Fruit fly (Drosophila melanogaster) whole organism, pupa: Measurements from ENCODE around the gene Ubi-p63E.

Experiments used
- CG10348 ChIP-seq: fragments of 200-800 bp; sonication (Bioruptor generic); IDR thresholded peaks from 2 replicates; pipeline ENCODE4 v1.3.6; 2022; ENCODE audit warnings: missing biosample characterization, missing genetic modification characterization
- CG13204 ChIP-seq: fragments of 200-800 bp; sonication (Bioruptor generic); optimal IDR thresholded peaks from 2 replicates; lab custom pipeline; 2018; ENCODE audit warnings: missing biosample characterization, mild to moderate bottlenecking, missing genetic modification characterization, moderate library complexity
- CG15710 ChIP-seq: fragments of 200-800 bp; sonication (Bioruptor generic); optimal IDR thresholded peaks from 2 replicates; lab custom pipeline; 2018; ENCODE audit warnings: missing biosample characterization, mild to moderate bottlenecking, missing genetic modification characterization, moderate library complexity
- CG32121 ChIP-seq: fragments of 200-800 bp; sonication (Bioruptor generic); IDR thresholded peaks from 2 replicates; pipeline ENCODE4 v1.3.6; 2022; ENCODE audit warnings: missing biosample characterization, missing genetic modification characterization
- CG34367 ChIP-seq: fragments of 200-800 bp; sonication (Bioruptor generic); optimal IDR thresholded peaks from 2 replicates; lab custom pipeline; 2018; ENCODE audit warnings: missing biosample characterization, mild to moderate bottlenecking, missing genetic modification characterization
- CG9948 ChIP-seq: fragments of 200-800 bp; sonication (Bioruptor generic); optimal IDR thresholded peaks from 2 replicates; lab custom pipeline; 2018; ENCODE audit warnings: missing biosample characterization, mild to moderate bottlenecking, missing genetic modification characterization, moderate library complexity
- D1 ChIP-seq: fragments of 200-800 bp; sonication (Bioruptor generic); optimal IDR thresholded peaks from 2 replicates; lab custom pipeline; 2018; ENCODE audit warnings: missing biosample characterization, mild to moderate bottlenecking, missing genetic modification characterization, moderate library complexity
- EcR ChIP-seq: fragments of 200-800 bp; sonication (Bioruptor generic); optimal IDR thresholded peaks from 3 replicates; lab custom pipeline; 2019; ENCODE audit warnings: missing biosample characterization, missing genetic modification characterization, mild to moderate bottlenecking, moderate library complexity, missing genetic modification reagents
- Snoo ChIP-seq: fragments of 200-800 bp; sonication (Bioruptor generic); optimal IDR thresholded peaks from 3 replicates; lab custom pipeline; 2017; ENCODE audit warnings: missing biosample characterization, mild to moderate bottlenecking, missing genetic modification characterization, inconsistent platforms
- gl ChIP-seq: fragments of 200-800 bp; sonication (Bioruptor generic); optimal IDR thresholded peaks from 2 replicates; lab custom pipeline; 2018; ENCODE audit warnings: missing biosample characterization, mild to moderate bottlenecking, missing genetic modification characterization

DNA sequence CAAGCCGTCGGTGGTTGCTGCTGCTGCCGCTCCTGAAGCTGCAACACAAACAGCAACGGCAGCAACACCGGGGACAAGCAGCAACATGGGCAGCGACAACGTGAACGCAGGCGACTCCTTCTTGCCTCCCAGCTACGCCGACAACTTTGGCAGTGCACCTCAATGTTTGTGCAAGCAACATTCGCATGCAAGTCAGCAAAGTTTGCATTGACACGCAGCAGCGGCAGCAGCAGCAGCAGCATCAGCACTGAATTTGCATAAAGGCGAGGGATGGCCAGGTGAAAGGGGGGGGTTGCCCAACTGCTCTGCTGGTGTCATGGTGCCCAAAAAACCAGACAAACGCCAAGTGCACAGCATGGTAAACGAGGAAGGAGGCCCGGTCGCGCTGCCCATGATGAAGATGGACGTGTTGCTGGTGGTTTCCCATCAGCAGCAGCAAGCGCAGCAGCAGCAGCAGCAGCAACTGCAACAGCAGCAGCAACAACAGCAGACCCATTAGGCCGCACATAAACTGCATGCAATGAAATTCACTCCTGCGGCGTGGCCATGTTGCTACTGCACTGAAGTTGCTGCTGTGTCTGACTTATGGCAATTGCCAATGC is 37.6 kb downstream of the Ubi-p63E start:
- TF ChIP-seq CG34367 (tag; lab: Kevin White, UChicago) (no peak), CG9948 (tag; lab: Kevin White, UChicago) (no peak), CG32121 (no peak), CG10348 (GFP tag; lab: Robert Waterston, UW) (no peak), CG13204 (GFP tag; lab: Kevin White, UChicago) (peak; percentile 20), EcR (GFP tag; lab: Kevin White, UChicago) (no peak), CG15710 (tag; lab: Kevin White, UChicago) (no peak), gl (tag; lab: Kevin White, UChicago) (no peak), Snoo (tag; lab: Kevin White, UChicago) (no peak), D1 (no peak)
